Fruit fly (Drosophila melanogaster): ENCODE data around the gene glec.

Gene glec

dm6 chr3R:21859509-21859908 is 3.4 kb upstream of the glec start (continued):
- TF ChIP-seq corto (GFP tag; optimal IDR thresholded peaks at IDR 0.05) (peak; percentile 93), CG6689 (GFP tag; IDR thresholded peaks at IDR 0.05) (peak; percentile 48), lilli (GFP tag; optimal IDR thresholded peaks at IDR 0.05) (peak; percentile 51), CG3407 (GFP tag; optimal IDR thresholded peaks at IDR 0.05) (peak; percentile 5), vvl (GFP tag; IDR thresholded peaks at IDR 0.05) (peak; percentile 44; the same call in 1 of the 2 replicates), fd3F (GFP tag; optimal IDR thresholded peaks at IDR 0.05) (no peak), az2 (GFP tag; optimal IDR thresholded peaks at IDR 0.05) (peak; percentile 60), CG34422 (GFP tag; IDR thresholded peaks at IDR 0.05) (0 out of 3 replicates have a peak, but pooled peaks have one; percentile 37), Sox100B (GFP tag; optimal IDR thresholded peaks at IDR 0.05) (peak; percentile 38), stwl (tag; optimal IDR thresholded peaks at IDR 0.05) (peak; percentile 14), CG5245 (GFP tag; optimal IDR thresholded peaks at IDR 0.05) (peak; percentile 8), CG12071 (GFP tag; optimal IDR thresholded peaks at IDR 0.05) (no peak), Hsf (GFP tag; optimal IDR thresholded peaks at IDR 0.05) (peak; percentile 41), ab (GFP tag; optimal IDR thresholded peaks at IDR 0.05) (no peak), Sox102F (GFP tag; optimal IDR thresholded peaks at IDR 0.05) (peak; percentile 57), Nf-YC (tag; optimal IDR thresholded peaks at IDR 0.05) (no peak), fd96Cb (tag; optimal IDR thresholded peaks at IDR 0.05) (peak; percentile 23), Camta (GFP tag; optimal IDR thresholded peaks at IDR 0.05) (peak; percentile 51), phol (tag; optimal IDR thresholded peaks at IDR 0.05) (peak; percentile 63), chm (GFP tag; IDR thresholded peaks at IDR 0.05) (no peak), Ets65A (GFP tag) (peak; percentile 56), Chrac-16 (GFP tag; optimal IDR thresholded peaks at IDR 0.05) (peak; percentile 51), CG31441 (GFP tag; IDR thresholded peaks at IDR 0.05) (peak; percentile 63), CG9817 (tag; optimal IDR thresholded peaks at IDR 0.05) (peak; percentile 16), CG2202 (tag; optimal IDR thresholded peaks at IDR 0.05) (peak; percentile 42), ci (GFP tag; IDR thresholded peaks at IDR 0.05) (peak; percentile 57; the same call in 2 of the 3 replicates), CG17361 (GFP tag; IDR thresholded peaks at IDR 0.05) (peak; percentile 61; the same call in 2 of the 3 replicates), Hr78 (GFP tag; optimal IDR thresholded peaks at IDR 0.05) (peak in 1 of 2 experiments; percentile 13), otp (GFP tag; IDR thresholded peaks at IDR 0.05) (0 out of 3 replicates have a peak, but pooled peaks have one; percentile 35), CG2116 (GFP tag; optimal IDR thresholded peaks at IDR 0.05) (peak; percentile 5), aop (GFP tag; IDR thresholded peaks at IDR 0.05) (no peak), wor (GFP tag; IDR thresholded peaks at IDR 0.05) (peak; percentile 32), CG1529 (GFP tag; optimal IDR thresholded peaks at IDR 0.05) (peak; percentile 40), Dek (tag; optimal IDR thresholded peaks at IDR 0.05) (no peak), CG6254 (GFP tag; optimal IDR thresholded peaks at IDR 0.05) (peak; percentile 40), crc (GFP tag; optimal IDR thresholded peaks at IDR 0.05) (peak; percentile 28), tx (GFP tag; optimal IDR thresholded peaks at IDR 0.05) (peak; percentile 36), Sry-δ (GFP tag; optimal IDR thresholded peaks at IDR 0.05) (no peak), Oli (tag; optimal IDR thresholded peaks at IDR 0.05) (peak; percentile 59), ara (GFP tag; IDR thresholded peaks at IDR 0.05) (peak; percentile 54; the same call in 1 of the 2 replicates), CoRest (tag; optimal IDR thresholded peaks at IDR 0.05) (peak; percentile 52), Six4 (GFP tag; optimal IDR thresholded peaks at IDR 0.05) (peak; percentile 22), CG10274 (GFP tag; optimal IDR thresholded peaks at IDR 0.05) (no peak), Jarid2 (GFP tag; optimal IDR thresholded peaks at IDR 0.05) (no peak), onecut (GFP tag; IDR thresholded peaks at IDR 0.05) (peak; percentile 33), Blimp-1 (GFP tag; optimal IDR thresholded peaks at IDR 0.05) (peak; percentile 49), shn (GFP tag; optimal IDR thresholded peaks at IDR 0.05) (peak; percentile 5), dmrt11E (tag; optimal IDR thresholded peaks at IDR 0.05) (peak; percentile 85), CG2712 (tag; optimal IDR thresholded peaks at IDR 0.05) (peak; percentile 80), CG12744 (GFP tag; optimal IDR thresholded peaks at IDR 0.05) (no peak), CG7556 (GFP tag; optimal IDR thresholded peaks at IDR 0.05) (peak; percentile 30)
